Worm (Caenorhabditis elegans) whole organism, L3 larva: ENCODE results near the gene unc-18.

Source experiments
- aly-2 ChIP-seq: fragments of 150-350 bp; optimal IDR thresholded peaks from 2 replicates; lab custom pipeline; 2014; ENCODE audit warnings: missing biosample characterization, missing genetic modification characterization
- ceh-28 ChIP-seq: fragments of 150-350 bp; optimal IDR thresholded peaks from 2 replicates; lab custom pipeline; 2014; ENCODE audit warnings: missing biosample characterization, missing genetic modification reagents, missing genetic modification characterization
- elt-2 ChIP-seq: sonication (generic microtip); optimal IDR thresholded peaks from 2 replicates; lab custom pipeline; 2016; ENCODE audit warnings: missing genetic modification reagents, mild to moderate bottlenecking, missing genetic modification characterization, missing compliant biosample characterization
- fkh-2 ChIP-seq: fragments of 150-350 bp; optimal IDR thresholded peaks from 2 replicates; lab custom pipeline; 2014; ENCODE audit warnings: missing biosample characterization, missing genetic modification reagents, missing genetic modification characterization
- hmg-11 ChIP-seq: sonication (generic microtip); optimal IDR thresholded peaks from 2 replicates; lab custom pipeline; 2016; ENCODE audit warnings: missing genetic modification characterization, missing compliant biosample characterization
- jun-1 ChIP-seq: fragments of 150-350 bp; optimal IDR thresholded peaks from 2 replicates; lab custom pipeline; 2014; ENCODE audit warnings: missing biosample characterization, missing genetic modification reagents, missing genetic modification characterization
- mml-1 ChIP-seq: fragments of 150-350 bp; sonication (generic microtip); optimal IDR thresholded peaks from 3 replicates; lab custom pipeline; 2014; ENCODE audit warnings: missing biosample characterization, missing genetic modification characterization
- nhr-23 ChIP-seq: fragments of 150-350 bp; optimal IDR thresholded peaks from 2 replicates; lab custom pipeline; 2014; ENCODE audit warnings: missing biosample characterization, missing genetic modification reagents, missing genetic modification characterization
- pha-4 ChIP-seq: fragments of 150-350 bp; optimal IDR thresholded peaks from 2 replicates; lab custom pipeline; 2014; ENCODE audit warnings: missing biosample characterization, missing genetic modification reagents, missing genetic modification characterization
- sea-2 ChIP-seq: fragments of 150-350 bp; sonication (generic microtip); optimal IDR thresholded peaks from 4 replicates; lab custom pipeline; 2014; ENCODE audit warnings: missing biosample characterization, missing genetic modification reagents, missing genetic modification characterization
- skn-1 ChIP-seq: fragments of 150-350 bp; optimal IDR thresholded peaks from 2 replicates; lab custom pipeline; 2014; ENCODE audit warnings: missing biosample characterization, missing genetic modification characterization
- ztf-4 ChIP-seq: fragments of 150-350 bp; optimal IDR thresholded peaks from 2 replicates; lab custom pipeline; 2014; ENCODE audit warnings: missing biosample characterization, missing genetic modification characterization

The unc-18 gene

ce11 chrX:7726351-7726750 lies 43.7 kb downstream of the unc-18 start:
- TF ChIP-seq aly-2 (tag; lab: Kevin White, UChicago) (no peak), nhr-23 (no peak), hmg-11 (tag; lab: Kevin White, UChicago) (no peak), ceh-28 (tag; lab: Kevin White, UChicago) (no peak), ztf-4 (tag; lab: Kevin White, UChicago) (no peak), pha-4 (tag; lab: Kevin White, UChicago) (no peak)
- TF ChIP-seq, all 47 proteins: peak for 0

ce11 chrX:7727601-7728000 lies 44.9 kb downstream of the unc-18 start, which contains the start of gene vit-1:
Gene vit-1, plus strand, starts transcription at chrX:7727889.
- no peak for TF ChIP-seq jun-1
- no peak for TF ChIP-seq fkh-2 (tag; lab: Kevin White, UChicago)

- TF ChIP-seq mml-1 (tag; lab: Kevin White, UChicago) (no peak), elt-2 (tag; lab: Kevin White, UChicago) (no peak), sea-2 (GFP tag; lab: Kevin White, UChicago) (no peak), pha-4 (tag; lab: Kevin White, UChicago) (no peak), skn-1 (tag; lab: Kevin White, UChicago) (no peak)
Observed at ce11 chrX:7733571-7733970, 50.9 kb downstream of the unc-18 start.
